Fruit fly (Drosophila melanogaster): ENCODE results near the gene Coq4.
A peak's percentile ranks its signal among the peaks of the same experiment; 100 is the strongest.

Gene Coq4

dm6 chr3L:17433555-17433954 is at the start of gene Coq4, which contains the start of gene CG32176 (continued):
- TF ChIP-seq CG2129 (GFP tag; IDR thresholded peaks at IDR 0.05; ENCODE audit: partially characterized antibody) = no peak
- TF ChIP-seq CG7786 (GFP tag; optimal IDR thresholded peaks at IDR 0.05) = peak; percentile 98
- peak; percentile 97 for TF ChIP-seq CG8924 (tag; optimal IDR thresholded peaks at IDR 0.05)
- peak; percentile 87 for TF ChIP-seq CG11696 (GFP tag; IDR thresholded peaks at IDR 0.05)
- TF ChIP-seq CG9215 (GFP tag; IDR thresholded peaks at IDR 0.05) = peak; percentile 97
- peak; percentile 97 for TF ChIP-seq CG9876 (GFP tag; optimal IDR thresholded peaks at IDR 0.05)
- peak; percentile 92 for TF ChIP-seq sim (GFP tag; IDR thresholded peaks at IDR 0.05)
- TF ChIP-seq Sry-δ (GFP tag; optimal IDR thresholded peaks at IDR 0.05) = peak; percentile 76
- TF ChIP-seq lbe (GFP tag; optimal IDR thresholded peaks at IDR 0.05) = peak; percentile 96
- peak; percentile 96 for TF ChIP-seq caup (GFP tag; optimal IDR thresholded peaks at IDR 0.05; ENCODE audit: severe bottlenecking)
- TF ChIP-seq sqz (GFP tag; optimal IDR thresholded peaks at IDR 0.05) = peak; percentile 91
- peak; percentile 92 for TF ChIP-seq sr (GFP tag; IDR thresholded peaks at IDR 0.05)
- peak; percentile 48 for TF ChIP-seq ato (GFP tag; IDR thresholded peaks at IDR 0.05; ENCODE audit: partially characterized antibody)
- TF ChIP-seq ken (GFP tag; IDR thresholded peaks at IDR 0.05) = peak; percentile 98
- TF ChIP-seq hb (GFP tag; IDR thresholded peaks at IDR 0.05; ENCODE audit: partially characterized antibody) = peak; percentile 44; the same call in 1 of the 3 replicates
- TF ChIP-seq H15 (GFP tag; IDR thresholded peaks at IDR 0.05) = peak; percentile 98
- peak; percentile 98 for TF ChIP-seq CG13624 (GFP tag; optimal IDR thresholded peaks at IDR 0.05)
- peak; percentile 92 for TF ChIP-seq sima (GFP tag; optimal IDR thresholded peaks at IDR 0.05)
- TF ChIP-seq unpg (GFP tag; optimal IDR thresholded peaks at IDR 0.05) = peak; percentile 99
- peak; percentile 95 for TF ChIP-seq cas (GFP tag; IDR thresholded peaks at IDR 0.05)
- peak; percentile 91 for TF ChIP-seq Lhr (GFP tag; optimal IDR thresholded peaks at IDR 0.05)
- peak; percentile 91 for TF ChIP-seq D19B (GFP tag; optimal IDR thresholded peaks at IDR 0.05)
- TF ChIP-seq Hand (GFP tag; optimal IDR thresholded peaks at IDR 0.05) = peak; percentile 84
- TF ChIP-seq p53 (GFP tag; optimal IDR thresholded peaks at IDR 0.05) = peak; percentile 92
- no peak for TF ChIP-seq Sin3A (optimal IDR thresholded peaks at IDR 0.05)
- TF ChIP-seq bigmax (GFP tag; optimal IDR thresholded peaks at IDR 0.05) = peak; percentile 62
- peak; percentile 98 for TF ChIP-seq CG12744 (GFP tag; optimal IDR thresholded peaks at IDR 0.05)
- TF ChIP-seq CG34376 (GFP tag; optimal IDR thresholded peaks at IDR 0.05) = peak; percentile 93
- peak; percentile 99 for TF ChIP-seq zfh2 (GFP tag; optimal IDR thresholded peaks at IDR 0.05)
- peak; percentile 94 for TF ChIP-seq Ravus (GFP tag; IDR thresholded peaks at IDR 0.05)
- TF ChIP-seq ranshi (GFP tag; IDR thresholded peaks at IDR 0.05) = peak; percentile 98
- TF ChIP-seq CG17568 (GFP tag; optimal IDR thresholded peaks at IDR 0.05) = peak; percentile 95
- peak; percentile 97 for TF ChIP-seq CG17361 (GFP tag; IDR thresholded peaks at IDR 0.05)
- peak; percentile 99 for TF ChIP-seq CG32532 (GFP tag; IDR thresholded peaks at IDR 0.05)
- peak; percentile 56 for TF ChIP-seq CG7745 (tag; optimal IDR thresholded peaks at IDR 0.05)
- TF ChIP-seq dm (GFP tag; optimal IDR thresholded peaks at IDR 0.05) = peak; percentile 96
- TF ChIP-seq CG1792 (GFP tag; optimal IDR thresholded peaks at IDR 0.05) = peak; percentile 96
- TF ChIP-seq Dbx (GFP tag; IDR thresholded peaks at IDR 0.05) = peak; percentile 99
- peak; percentile 99 for TF ChIP-seq Chrac-16 (GFP tag; optimal IDR thresholded peaks at IDR 0.05)
- peak; percentile 98 for TF ChIP-seq gro (GFP tag; optimal IDR thresholded peaks at IDR 0.05)
- TF ChIP-seq CG5180 (GFP tag; optimal IDR thresholded peaks at IDR 0.05) = peak; percentile 83
- peak; percentile 97 for TF ChIP-seq CG8290 (GFP tag; optimal IDR thresholded peaks at IDR 0.05)
- peak; percentile 85 to 99 for TF ChIP-seq CG8290 (tag; optimal IDR thresholded peaks at IDR 0.05)
- TF ChIP-seq Hr3 (GFP tag; optimal IDR thresholded peaks at IDR 0.05) = peak; percentile 99
- TF ChIP-seq CG30403 (GFP tag; optimal IDR thresholded peaks at IDR 0.05) = peak; percentile 99
- TF ChIP-seq da (GFP tag; optimal IDR thresholded peaks at IDR 0.05) = peak; percentile 95
- peak; percentile 99 for TF ChIP-seq MBD-R2 (GFP tag; IDR thresholded peaks at IDR 0.05)
- TF ChIP-seq CG7987 (GFP tag; optimal IDR thresholded peaks at IDR 0.05) = peak; percentile 95
- TF ChIP-seq Opbp (GFP tag; IDR thresholded peaks at IDR 0.05; ENCODE audit: partially characterized antibody) = peak; percentile 68; the same call in 1 of the 3 replicates
- TF ChIP-seq CG16813 (GFP tag; IDR thresholded peaks at IDR 0.05; ENCODE audit: partially characterized antibody) = peak; percentile 69
- TF ChIP-seq onecut (GFP tag; IDR thresholded peaks at IDR 0.05) = peak; percentile 93
- TF ChIP-seq Dip3 (GFP tag; optimal IDR thresholded peaks at IDR 0.05) = peak; percentile 98
